Fruit fly (Drosophila melanogaster): Measurements from ENCODE around the gene Prdm13.

Prdm13 gene

dm6 chr3L:6162483-6163128 is at the start of gene Prdm13:
Gene Prdm13 (plus strand): TSS chr3L:6163127.
- TF ChIP-seq insv (optimal IDR thresholded peaks at IDR 0.05) (no peak), h (optimal IDR thresholded peaks at IDR 0.05) (no peak), ttk (optimal IDR thresholded peaks at IDR 0.05) (no peak), Sin3A (optimal IDR thresholded peaks at IDR 0.05) (no peak), psq (optimal IDR thresholded peaks at IDR 0.05) (no peak), Myc (optimal IDR thresholded peaks at IDR 0.05) (no peak)

dm6 chr3L:6115505-6115904 is 47.4 kb upstream of the Prdm13 start:
- no peak for TF ChIP-seq psq (optimal IDR thresholded peaks at IDR 0.05)
- TF ChIP-seq ttk (optimal IDR thresholded peaks at IDR 0.05), result no peak
- TF ChIP-seq insv (optimal IDR thresholded peaks at IDR 0.05), result no peak
- no peak for TF ChIP-seq Sin3A (optimal IDR thresholded peaks at IDR 0.05)
- TF ChIP-seq h (optimal IDR thresholded peaks at IDR 0.05), result no peak
- no peak for TF ChIP-seq Myc (optimal IDR thresholded peaks at IDR 0.05)

- TF ChIP-seq h (optimal IDR thresholded peaks at IDR 0.05) (no peak), psq (optimal IDR thresholded peaks at IDR 0.05) (no peak), ttk (optimal IDR thresholded peaks at IDR 0.05) (no peak), insv (optimal IDR thresholded peaks at IDR 0.05) (no peak), Myc (optimal IDR thresholded peaks at IDR 0.05) (no peak), Sin3A (optimal IDR thresholded peaks at IDR 0.05) (no peak)
These were observed 46.0 kb upstream of the Prdm13 start for dm6 chr3L:6116881-6117280.

dm6 chr3L:6124616-6125408 is 38.1 kb upstream of the Prdm13 start:
- no peak for TF ChIP-seq h (optimal IDR thresholded peaks at IDR 0.05)
- no peak for TF ChIP-seq Myc (optimal IDR thresholded peaks at IDR 0.05)

- TF ChIP-seq Myc (optimal IDR thresholded peaks at IDR 0.05) (no peak), psq (optimal IDR thresholded peaks at IDR 0.05) (no peak), insv (optimal IDR thresholded peaks at IDR 0.05) (no peak), h (optimal IDR thresholded peaks at IDR 0.05) (no peak), Sin3A (optimal IDR thresholded peaks at IDR 0.05) (no peak), ttk (optimal IDR thresholded peaks at IDR 0.05) (no peak)
These were observed 37.6 kb upstream of the Prdm13 start for dm6 chr3L:6125409-6125689.

- TF ChIP-seq insv (optimal IDR thresholded peaks at IDR 0.05) (no peak), ttk (optimal IDR thresholded peaks at IDR 0.05) (no peak), Sin3A (optimal IDR thresholded peaks at IDR 0.05) (no peak), psq (optimal IDR thresholded peaks at IDR 0.05) (no peak), h (optimal IDR thresholded peaks at IDR 0.05) (no peak), Myc (optimal IDR thresholded peaks at IDR 0.05) (no peak)
These were observed 33.3 kb upstream of the Prdm13 start for dm6 chr3L:6129591-6129990.

- TF ChIP-seq h (optimal IDR thresholded peaks at IDR 0.05) (no peak), insv (optimal IDR thresholded peaks at IDR 0.05) (no peak), psq (optimal IDR thresholded peaks at IDR 0.05) (no peak), Myc (optimal IDR thresholded peaks at IDR 0.05) (no peak), ttk (optimal IDR thresholded peaks at IDR 0.05) (no peak), Sin3A (optimal IDR thresholded peaks at IDR 0.05) (no peak)
These were observed 32.0 kb upstream of the Prdm13 start, which contains the start of gene Lcp65Ag3 for dm6 chr3L:6130944-6131343. Gene Lcp65Ag3 (minus strand): TSS chr3L:6130989.

- TF ChIP-seq Sin3A (optimal IDR thresholded peaks at IDR 0.05) (no peak), psq (optimal IDR thresholded peaks at IDR 0.05) (no peak), Myc (optimal IDR thresholded peaks at IDR 0.05) (no peak), insv (optimal IDR thresholded peaks at IDR 0.05) (no peak), h (optimal IDR thresholded peaks at IDR 0.05) (no peak), ttk (optimal IDR thresholded peaks at IDR 0.05) (no peak)
These were observed 30.9 kb upstream of the Prdm13 start, which contains the start of gene Cpr65Au for dm6 chr3L:6132009-6132408. Gene Cpr65Au (minus strand): TSS chr3L:6132109.

dm6 chr3L:6133546-6133945 is 29.4 kb upstream of the Prdm13 start, which contains the start of gene Lcp65Ag2:
Gene Lcp65Ag2 (minus strand): TSS chr3L:6133593.
- TF ChIP-seq Myc (optimal IDR thresholded peaks at IDR 0.05), result no peak
- no peak for TF ChIP-seq h (optimal IDR thresholded peaks at IDR 0.05)
- TF ChIP-seq ttk (optimal IDR thresholded peaks at IDR 0.05), result no peak
- no peak for TF ChIP-seq Sin3A (optimal IDR thresholded peaks at IDR 0.05)
- no peak for TF ChIP-seq psq (optimal IDR thresholded peaks at IDR 0.05)
- TF ChIP-seq insv (optimal IDR thresholded peaks at IDR 0.05), result no peak

- TF ChIP-seq ttk (optimal IDR thresholded peaks at IDR 0.05) (no peak), psq (optimal IDR thresholded peaks at IDR 0.05) (no peak), h (optimal IDR thresholded peaks at IDR 0.05) (no peak), Myc (optimal IDR thresholded peaks at IDR 0.05) (no peak)
These were observed 27.8 kb upstream of the Prdm13 start, which contains the start of gene Lcp65Ag1 for dm6 chr3L:6135174-6135573. Gene Lcp65Ag1 (minus strand): TSS chr3L:6135274.

- TF ChIP-seq psq (optimal IDR thresholded peaks at IDR 0.05), result no peak
- TF ChIP-seq insv (optimal IDR thresholded peaks at IDR 0.05), result no peak
- no peak for TF ChIP-seq h (optimal IDR thresholded peaks at IDR 0.05)
- TF ChIP-seq Sin3A (optimal IDR thresholded peaks at IDR 0.05), result no peak
- no peak for TF ChIP-seq Myc (optimal IDR thresholded peaks at IDR 0.05)
- TF ChIP-seq ttk (optimal IDR thresholded peaks at IDR 0.05), result no peak
These were observed 26.2 kb upstream of the Prdm13 start, which contains the start of gene Lcp65Af for dm6 chr3L:6136691-6137090. Gene Lcp65Af (minus strand): TSS chr3L:6136791.

dm6 chr3L:6138018-6138417 is 24.9 kb upstream of the Prdm13 start, which contains the start of gene Lcp65Ae:
Gene Lcp65Ae (minus strand): TSS chr3L:6138118.
- no peak for TF ChIP-seq Myc (optimal IDR thresholded peaks at IDR 0.05)
- TF ChIP-seq Sin3A (optimal IDR thresholded peaks at IDR 0.05), result no peak
- TF ChIP-seq psq (optimal IDR thresholded peaks at IDR 0.05), result no peak
- no peak for TF ChIP-seq ttk (optimal IDR thresholded peaks at IDR 0.05)
- no peak for TF ChIP-seq insv (optimal IDR thresholded peaks at IDR 0.05)
- TF ChIP-seq h (optimal IDR thresholded peaks at IDR 0.05), result no peak

Measured in Kc167 (cell line).